Worm (Caenorhabditis elegans) whole organism, mixed stage, embryonic: ENCODE measurements around the gene F40H6.5.
A peak's percentile ranks its signal among the peaks of the same experiment; 100 is the strongest.

Source experiments
- M03D4.4 ChIP-seq: sonication (generic microtip); optimal IDR thresholded peaks from 2 replicates; lab custom pipeline; 2017; ENCODE audit warnings: mild to moderate bottlenecking, missing genetic modification characterization, missing compliant biosample characterization
- bed-3 ChIP-seq: fragments of 200-800 bp; sonication (Bioruptor generic); optimal IDR thresholded peaks from 3 replicates; lab custom pipeline; 2018; ENCODE audit warnings: mild to moderate bottlenecking, missing genetic modification characterization, moderate library complexity, missing compliant biosample characterization
- blmp-1 ChIP-seq: fragments of 150-350 bp; optimal IDR thresholded peaks from 2 replicates; lab custom pipeline; 2014; ENCODE audit warnings: missing biosample characterization, missing genetic modification characterization
- ceh-39 ChIP-seq: fragments of 150-350 bp; optimal IDR thresholded peaks from 2 replicates; lab custom pipeline; 2014; ENCODE audit warnings: missing biosample characterization, missing genetic modification characterization
- ceh-83 ChIP-seq: fragments of 200-800 bp; sonication (Bioruptor generic); optimal IDR thresholded peaks from 2 replicates; lab custom pipeline; 2018; ENCODE audit warnings: mild to moderate bottlenecking, missing genetic modification characterization, missing compliant biosample characterization
- ces-1 ChIP-seq: fragments of 150-350 bp; optimal IDR thresholded peaks from 2 replicates; lab custom pipeline; 2014; ENCODE audit warnings: missing biosample characterization, missing genetic modification reagents, missing genetic modification characterization
- cnd-1 ChIP-seq: fragments of 200-800 bp; sonication (Bioruptor generic); optimal IDR thresholded peaks from 2 replicates; lab custom pipeline; 2018; ENCODE audit warnings: mild to moderate bottlenecking, missing genetic modification characterization, missing compliant biosample characterization
- drap-1 ChIP-seq: fragments of 200-800 bp; sonication (Bioruptor generic); optimal IDR thresholded peaks from 3 replicates; lab custom pipeline; 2018; ENCODE audit warnings: mild to moderate bottlenecking, missing genetic modification characterization, missing compliant biosample characterization
- elt-3 ChIP-seq: fragments of 150-350 bp; optimal IDR thresholded peaks from 2 replicates; lab custom pipeline; 2014; ENCODE audit warnings: missing biosample characterization, missing genetic modification characterization
- hlh-1 ChIP-seq: fragments of 150-350 bp; optimal IDR thresholded peaks from 2 replicates; lab custom pipeline; 2014; ENCODE audit warnings: missing biosample characterization, missing genetic modification reagents, missing genetic modification characterization
- lin-13 ChIP-seq: fragments of 150-350 bp; optimal IDR thresholded peaks from 2 replicates; lab custom pipeline; 2014; ENCODE audit warnings: missing biosample characterization, missing genetic modification characterization
- lin-32 ChIP-seq: fragments of 200-800 bp; sonication (Bioruptor generic); optimal IDR thresholded peaks from 2 replicates; lab custom pipeline; 2018; ENCODE audit warnings: mild to moderate bottlenecking, missing genetic modification characterization, missing compliant biosample characterization
- lsy-2 ChIP-seq: fragments of 150-350 bp; optimal IDR thresholded peaks from 2 replicates; lab custom pipeline; 2014; ENCODE audit warnings: missing biosample characterization, missing genetic modification characterization
- mab-5 ChIP-seq: fragments of 150-350 bp; optimal IDR thresholded peaks from 2 replicates; lab custom pipeline; 2014; ENCODE audit warnings: missing biosample characterization, missing genetic modification characterization
- mls-2 ChIP-seq: sonication (generic microtip); optimal IDR thresholded peaks from 2 replicates; lab custom pipeline; 2016; ENCODE audit warnings: mild to moderate bottlenecking, missing genetic modification characterization, moderate library complexity, missing compliant biosample characterization
- nhr-12 ChIP-seq: fragments of 150-350 bp; optimal IDR thresholded peaks from 2 replicates; lab custom pipeline; 2014; ENCODE audit warnings: missing biosample characterization, missing genetic modification characterization
- nhr-2 ChIP-seq: fragments of 150-350 bp; optimal IDR thresholded peaks from 2 replicates; lab custom pipeline; 2014; ENCODE audit warnings: missing biosample characterization, missing genetic modification characterization
- nhr-237 ChIP-seq: fragments of 150-350 bp; optimal IDR thresholded peaks from 2 replicates; lab custom pipeline; 2014; ENCODE audit warnings: missing biosample characterization, missing genetic modification characterization
- nhr-28 ChIP-seq: fragments of 150-350 bp; optimal IDR thresholded peaks from 2 replicates; lab custom pipeline; 2014; ENCODE audit warnings: missing biosample characterization, missing genetic modification characterization
- nhr-76 ChIP-seq: sonication (generic microtip); optimal IDR thresholded peaks from 2 replicates; lab custom pipeline; 2017; ENCODE audit warnings: missing biosample characterization, missing genetic modification characterization
- sem-2 ChIP-seq: fragments of 200-800 bp; sonication (Bioruptor generic); optimal IDR thresholded peaks from 2 replicates; lab custom pipeline; 2018; ENCODE audit warnings: mild to moderate bottlenecking, missing genetic modification characterization, missing compliant biosample characterization
- snpc-4 ChIP-seq: fragments of 150-350 bp; optimal IDR thresholded peaks from 2 replicates; lab custom pipeline; 2014; ENCODE audit warnings: missing biosample characterization, missing genetic modification characterization
- tbx-8 ChIP-seq: fragments of 200-800 bp; sonication (Bioruptor generic); optimal IDR thresholded peaks from 2 replicates; lab custom pipeline; 2018; ENCODE audit warnings: mild to moderate bottlenecking, missing genetic modification characterization, moderate library complexity, missing compliant biosample characterization
- unc-120 ChIP-seq: sonication (generic microtip); optimal IDR thresholded peaks from 2 replicates; lab custom pipeline; 2017; ENCODE audit warnings: missing genetic modification characterization, missing compliant biosample characterization; ENCODE audit not compliant: poor library complexity, severe bottlenecking
- unc-39 ChIP-seq: fragments of 150-350 bp; optimal IDR thresholded peaks from 2 replicates; lab custom pipeline; 2014; ENCODE audit warnings: missing biosample characterization, missing genetic modification characterization
- unc-62 ChIP-seq: fragments of 150-350 bp; optimal IDR thresholded peaks from 2 replicates; lab custom pipeline; 2014; ENCODE audit warnings: missing biosample characterization, missing genetic modification reagents, missing genetic modification characterization
- zip-8 ChIP-seq: fragments of 150-350 bp; optimal IDR thresholded peaks from 2 replicates; lab custom pipeline; 2014; ENCODE audit warnings: missing biosample characterization, missing genetic modification characterization

Gene F40H6.5

DNA sequence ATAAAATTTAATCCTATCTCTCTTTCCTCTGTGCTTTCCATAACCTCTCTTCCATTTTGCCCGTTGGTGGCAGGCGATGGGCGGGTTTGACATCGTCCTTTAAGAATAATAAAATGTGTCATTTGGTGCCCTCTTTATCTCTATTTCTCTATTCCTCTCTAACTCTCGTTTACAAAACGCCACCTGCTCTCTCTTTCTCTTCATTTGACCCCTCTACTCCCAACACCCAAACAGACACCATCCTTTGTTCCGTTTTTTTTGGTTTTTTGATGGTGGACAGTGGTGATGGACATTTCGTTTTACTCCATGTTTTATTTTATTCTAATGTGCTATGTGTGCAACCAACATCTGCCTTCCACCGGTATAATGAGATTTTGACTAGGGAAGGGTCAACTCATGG is 23.3 kb upstream of the F40H6.5 start (continued):
- TF ChIP-seq mab-5 (tag; lab: Kevin White, UChicago), result no peak
- no peak for TF ChIP-seq zip-8 (tag; lab: Kevin White, UChicago)
- peak; percentile 31 for TF ChIP-seq ces-1
- no peak for TF ChIP-seq sem-2 (GFP tag; lab: Kevin White, UChicago)

DNA sequence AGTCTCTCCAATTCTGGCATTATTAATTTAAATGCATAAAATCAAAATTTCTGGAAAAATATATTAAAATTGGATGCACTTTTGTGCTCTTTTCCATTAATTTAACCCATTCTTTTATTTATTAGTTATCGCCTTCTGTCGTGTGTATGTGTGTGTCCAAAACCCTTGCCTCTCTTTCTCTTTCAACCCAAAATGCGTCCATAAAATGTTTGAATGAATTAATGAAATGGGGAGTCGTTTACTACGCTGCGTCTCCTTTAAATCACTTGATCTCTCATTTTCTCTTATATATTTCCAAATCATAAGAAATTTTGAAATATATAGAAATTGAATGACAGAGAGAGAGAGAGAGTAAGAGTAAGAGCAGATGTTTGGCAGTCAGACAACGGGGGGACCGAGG is 22.4 kb upstream of the F40H6.5 start:
- TF ChIP-seq ces-1 (peak; percentile 91), unc-62 (GFP tag; lab: Kevin White, UChicago) (no peak), mab-5 (tag; lab: Kevin White, UChicago) (peak; percentile 11)
- TF ChIP-seq, all 35 proteins: peak for 2

DNA sequence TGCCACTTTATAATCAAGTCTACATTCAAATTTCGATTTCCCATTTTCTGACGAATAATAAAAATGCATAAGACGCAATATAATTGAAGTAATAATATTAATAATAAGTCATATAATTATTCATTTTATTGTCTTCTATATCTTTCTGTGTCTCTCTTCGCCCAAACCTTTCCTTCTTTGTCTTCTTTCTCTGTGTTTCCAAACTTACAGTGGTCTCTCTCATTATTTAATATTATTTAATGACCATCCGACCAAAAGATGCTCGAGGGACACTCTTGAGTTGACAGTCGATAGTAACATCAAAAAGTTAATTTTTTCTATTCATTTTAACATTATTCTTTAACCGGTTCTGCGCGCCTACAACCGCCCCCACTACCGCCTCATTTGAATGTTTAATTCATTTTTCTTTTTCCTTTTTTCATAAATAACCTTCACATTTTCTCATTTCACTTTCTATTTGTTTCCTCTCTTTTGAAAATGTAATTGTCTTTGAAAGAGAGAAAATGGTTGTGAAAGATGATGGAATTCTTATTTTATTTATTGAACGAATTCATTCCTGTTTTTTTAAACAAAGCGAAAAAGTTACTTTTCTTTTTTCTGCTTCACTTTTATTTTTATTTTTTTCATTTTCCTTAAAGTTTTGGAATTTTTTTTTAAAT is 18.2 kb upstream of the F40H6.5 start:
- TF ChIP-seq unc-120 (tag; lab: Kevin White, UChicago) (no peak), zip-8 (tag; lab: Kevin White, UChicago) (no peak), mls-2 (tag; lab: Kevin White, UChicago) (no peak), blmp-1 (tag; lab: Kevin White, UChicago) (peak; percentile 1), nhr-237 (tag; lab: Kevin White, UChicago) (peak; percentile 4), ces-1 (peak; percentile 91)
- TF ChIP-seq, all 35 proteins: peak for 3

DNA sequence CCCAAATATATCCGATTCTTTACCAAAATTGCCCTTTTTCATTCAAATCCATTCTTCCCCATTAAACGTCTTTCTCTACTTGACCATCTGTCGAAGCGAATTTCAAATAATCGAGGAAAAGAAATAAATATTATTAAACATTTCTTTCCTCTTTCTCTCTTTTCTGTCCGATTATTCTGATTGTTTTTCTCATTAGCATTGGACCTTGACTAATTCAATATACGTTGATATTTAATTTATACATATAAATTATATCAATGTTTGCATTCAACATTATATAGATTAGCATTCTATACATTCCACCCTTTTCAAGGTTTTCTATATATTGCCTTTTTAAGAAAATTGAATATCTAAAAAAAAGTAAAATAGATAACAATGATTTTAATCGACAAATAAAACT is 17.3 kb upstream of the F40H6.5 start:
- TF ChIP-seq ces-1, result peak; percentile 89
- TF ChIP-seq nhr-12 (tag; lab: Kevin White, UChicago), result no peak
- TF ChIP-seq unc-39 (tag; lab: Kevin White, UChicago), result no peak

DNA sequence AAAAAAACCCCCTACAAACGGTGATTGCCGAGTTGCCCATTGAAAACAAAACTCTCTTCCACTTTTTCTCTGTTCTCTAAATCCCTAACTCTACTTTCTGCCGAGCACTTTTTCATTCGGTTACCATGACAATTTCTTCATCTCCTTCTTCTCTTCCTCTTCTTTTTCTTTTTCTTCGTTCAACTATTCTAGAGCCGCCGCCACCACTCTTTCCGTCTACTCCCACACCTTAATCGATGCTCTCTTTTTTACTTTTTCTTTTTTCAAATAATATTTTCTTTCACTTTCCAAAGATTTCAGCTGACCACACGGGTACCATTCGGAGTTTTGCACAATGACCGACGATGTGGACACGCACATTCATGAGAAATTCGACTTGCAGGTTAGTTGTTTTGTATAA is 12.0 kb upstream of the F40H6.5 start, which contains the start of gene mapk-15:
Gene mapk-15 (plus strand): TSS at position 301 of the 400 bp plus-strand sequence.
- TF ChIP-seq nhr-28 (tag; lab: Kevin White, UChicago) (no peak), mab-5 (tag; lab: Kevin White, UChicago) (no peak), elt-3 (tag; lab: Kevin White, UChicago) (no peak), ces-1 (no peak), hlh-1 (no peak), zip-8 (tag; lab: Kevin White, UChicago) (no peak), ceh-39 (tag; lab: Kevin White, UChicago) (no peak), drap-1 (no peak), snpc-4 (no peak)

DNA sequence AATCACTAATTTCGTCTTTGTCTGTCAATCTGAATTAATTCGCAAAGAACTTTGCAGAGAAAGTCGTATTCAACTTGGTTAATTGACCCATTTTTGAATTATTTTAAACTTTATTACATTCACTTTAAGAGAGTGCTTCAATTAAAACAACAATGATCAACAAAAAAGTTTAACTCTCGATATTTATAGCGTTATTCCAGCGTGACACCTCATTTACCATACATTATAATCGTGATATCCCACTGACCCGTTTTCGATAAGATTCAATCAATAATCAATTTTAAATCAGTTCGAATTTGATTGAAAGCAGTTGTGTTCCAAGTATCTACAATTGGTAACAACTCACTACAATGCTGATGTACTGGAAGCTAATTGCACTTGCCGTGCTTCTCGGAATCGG is 1.2 kb upstream of the F40H6.5 start, which contains the start of gene clc-10:
Gene clc-10 (plus strand): TSS at position 301 of the 400 bp plus-strand sequence.
- TF ChIP-seq bed-3 (GFP tag; lab: Kevin White, UChicago) (no peak), lin-32 (GFP tag; lab: Kevin White, UChicago) (no peak), cnd-1 (tag; lab: Kevin White, UChicago) (no peak), nhr-237 (tag; lab: Kevin White, UChicago) (no peak), mls-2 (tag; lab: Kevin White, UChicago) (no peak), ceh-39 (tag; lab: Kevin White, UChicago) (no peak)

DNA sequence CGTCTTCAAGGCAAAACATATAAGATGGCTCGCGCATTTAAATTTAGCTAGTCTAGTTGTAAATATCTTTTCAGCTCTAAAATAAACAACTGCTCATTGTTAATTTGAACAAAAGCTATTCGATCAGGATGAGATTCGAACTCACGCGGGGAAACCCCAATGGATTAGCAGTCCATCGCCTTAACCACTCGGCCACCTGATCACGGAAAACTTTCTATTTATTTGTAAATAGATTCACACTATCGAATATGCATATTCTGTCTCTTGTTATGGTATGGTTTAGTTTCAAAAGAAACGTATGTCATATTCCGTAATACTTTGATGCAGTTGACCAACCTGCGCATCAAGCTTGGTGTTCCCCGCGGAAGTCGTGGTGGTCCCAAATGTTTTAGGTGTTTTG is 573 bp upstream of the F40H6.5 start:
- TF ChIP-seq M03D4.4 (tag; lab: Kevin White, UChicago) (no peak), drap-1 (no peak), lin-13 (tag; lab: Kevin White, UChicago) (no peak), lsy-2 (tag; lab: Kevin White, UChicago) (no peak), nhr-76 (no peak), snpc-4 (no peak), ceh-83 (GFP tag; lab: Kevin White, UChicago) (no peak)

DNA sequence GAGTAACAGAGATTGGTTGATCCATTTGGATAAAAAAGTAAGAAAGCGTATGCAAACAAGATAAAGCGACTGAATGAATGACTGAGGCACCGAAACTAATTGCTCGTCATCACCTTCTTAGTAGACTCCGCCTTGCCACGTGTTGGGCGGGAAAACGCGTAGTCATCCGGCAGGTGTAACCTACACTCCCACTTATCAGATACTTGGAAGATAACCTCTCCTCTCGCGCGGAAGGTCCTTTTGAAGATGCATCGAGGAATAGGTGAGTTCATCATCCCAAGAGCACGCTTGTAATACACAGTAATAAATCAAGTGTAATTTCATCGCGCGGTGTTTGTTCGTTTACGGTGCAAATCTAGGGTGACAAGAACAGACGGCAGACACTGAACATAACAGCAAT is 8.7 kb downstream of the F40H6.5 start, which contains the start of gene tbx-11:
Gene tbx-11 (minus strand): TSS at position 101 of the 400 bp plus-strand sequence.
- no peak for TF ChIP-seq tbx-8
- TF ChIP-seq nhr-237 (tag; lab: Kevin White, UChicago), result no peak
- TF ChIP-seq nhr-2 (tag; lab: Kevin White, UChicago), result peak; percentile 29
- TF ChIP-seq, all 35 proteins: peak for 1
